Fruit fly (Drosophila melanogaster) whole organism: ENCODE measurements around the gene CG15254.
"Not testable (repeated sequence)": the region's sequence is repeated elsewhere in the genome, so short reads cannot be mapped to it uniquely, and the experiment has no call there.

Experiments used
- CG8478 ChIP-seq: fragments of >200 bp; optimal IDR thresholded peaks from 2 replicates; lab custom pipeline; 2018; ENCODE audit warnings: inconsistent platforms
- Dll ChIP-seq: fragments of >200 bp; optimal IDR thresholded peaks from 2 replicates; lab custom pipeline; 2017
- EcR ChIP-seq, 2 experiments: fragments of >200 bp; optimal IDR thresholded peaks; 2 replicates each; lab custom pipeline; 2017; ENCODE audit warnings: missing biosample characterization in 2 of 2, missing genetic modification characterization in 2 of 2, missing genetic modification reagents in 2 of 2
- pan ChIP-seq: fragments of >200 bp; optimal IDR thresholded peaks from 2 replicates; lab custom pipeline; 2017
- psq ChIP-seq: fragments of >200 bp; optimal IDR thresholded peaks from 2 replicates; lab custom pipeline; 2017
- usp ChIP-seq: fragments of >200 bp; optimal IDR thresholded peaks from 2 replicates; lab custom pipeline; 2017; ENCODE audit warnings: missing biosample characterization, missing genetic modification characterization, mixed read lengths

CG15254 gene

dm6 chr2L:15614728-15615127 lies at the start of gene CG15254:
CG15254 (minus strand) TSS chr2L:15614828.
- TF ChIP-seq Dll (lab: Kevin White, UChicago): no peak

- TF ChIP-seq CG8478 (lab: Kevin White, UChicago); Dll (lab: Kevin White, UChicago); EcR (GFP tag; optimal IDR thresholded peaks at IDR 0.05; lab: Kevin White, UChicago): not testable (repeated sequence)
These were observed 46.1 kb upstream of the CG15254 start, which contains the start of gene CG18477 for dm6 chr2L:15660741-15661140. CG18477 (plus strand) TSS chr2L:15661041.

- not testable (repeated sequence) for TF ChIP-seq EcR (GFP tag; optimal IDR thresholded peaks at IDR 0.05; lab: Kevin White, UChicago); psq (lab: Kevin White, UChicago); CG8478 (lab: Kevin White, UChicago)
These were observed 44.7 kb upstream of the CG15254 start, which contains the start of gene CG44141 for dm6 chr2L:15659374-15659773. CG44141 (minus strand) TSS chr2L:15659474.

- TF ChIP-seq pan (lab: Kevin White, UChicago) (no peak), usp (GFP tag; lab: Kevin White, UChicago) (no peak), EcR (GFP tag; optimal IDR thresholded peaks at IDR 0.05; lab: Kevin White, UChicago) (no peak), Dll (lab: Kevin White, UChicago) (no peak), CG8478 (lab: Kevin White, UChicago) (no peak), psq (lab: Kevin White, UChicago) (no peak)
These were observed 29.2 kb upstream of the CG15254 start for dm6 chr2L:15643791-15644190.

dm6 chr2L:15641668-15642067 lies 27.0 kb upstream of the CG15254 start:
- TF ChIP-seq CG8478 (lab: Kevin White, UChicago): no peak
- no peak for TF ChIP-seq pan (lab: Kevin White, UChicago)
- no peak for TF ChIP-seq psq (lab: Kevin White, UChicago)
- no peak for TF ChIP-seq EcR (GFP tag; optimal IDR thresholded peaks at IDR 0.05; lab: Kevin White, UChicago)
- TF ChIP-seq usp (GFP tag; lab: Kevin White, UChicago): no peak
- TF ChIP-seq Dll (lab: Kevin White, UChicago): no peak

- TF ChIP-seq pan (lab: Kevin White, UChicago) (no peak), usp (GFP tag; lab: Kevin White, UChicago) (no peak), EcR (GFP tag; optimal IDR thresholded peaks at IDR 0.05; lab: Kevin White, UChicago) (no peak), psq (lab: Kevin White, UChicago) (no peak), CG8478 (lab: Kevin White, UChicago) (no peak), Dll (lab: Kevin White, UChicago) (no peak)
These were observed 15.1 kb upstream of the CG15254 start, which contains the start of gene CG18480 for dm6 chr2L:15629596-15630168. CG18480 (plus strand) TSS chr2L:15630002.

- TF ChIP-seq usp (GFP tag; lab: Kevin White, UChicago) (no peak), pan (lab: Kevin White, UChicago) (no peak), EcR (GFP tag; optimal IDR thresholded peaks at IDR 0.05; lab: Kevin White, UChicago) (no peak), psq (lab: Kevin White, UChicago) (no peak), Dll (lab: Kevin White, UChicago) (no peak), CG8478 (lab: Kevin White, UChicago) (no peak)
These were observed 13.8 kb upstream of the CG15254 start, which contains the start of gene CG7631 for dm6 chr2L:15628378-15628777. CG7631 (plus strand) TSS chr2L:15628678.

- no peak for TF ChIP-seq EcR (GFP tag; optimal IDR thresholded peaks at IDR 0.05; lab: Kevin White, UChicago)
- TF ChIP-seq pan (lab: Kevin White, UChicago): no peak
- TF ChIP-seq CG8478 (lab: Kevin White, UChicago): no peak
- TF ChIP-seq Dll (lab: Kevin White, UChicago): no peak
- no peak for TF ChIP-seq usp (GFP tag; lab: Kevin White, UChicago)
- TF ChIP-seq psq (lab: Kevin White, UChicago): no peak
These were observed 8.8 kb upstream of the CG15254 start, which contains the start of gene Or35a for dm6 chr2L:15623458-15623857. Or35a (minus strand) TSS chr2L:15623558.

dm6 chr2L:15616697-15617096 lies 2.1 kb upstream of the CG15254 start, which contains the start of gene CG11865:
CG11865 (plus strand) TSS chr2L:15616997.
- TF ChIP-seq CG8478 (lab: Kevin White, UChicago): no peak
- TF ChIP-seq EcR (GFP tag; optimal IDR thresholded peaks at IDR 0.05; lab: Kevin White, UChicago): no peak
- no peak for TF ChIP-seq pan (lab: Kevin White, UChicago)
- no peak for TF ChIP-seq Dll (lab: Kevin White, UChicago)
- no peak for TF ChIP-seq usp (GFP tag; lab: Kevin White, UChicago)
- no peak for TF ChIP-seq psq (lab: Kevin White, UChicago)

dm6 chr2L:15616251-15616650 lies 1.6 kb upstream of the CG15254 start, which contains the start of gene CG15253:
CG15253 (minus strand) TSS chr2L:15616351.
- TF ChIP-seq Dll (lab: Kevin White, UChicago) (no peak), psq (lab: Kevin White, UChicago) (no peak), usp (GFP tag; lab: Kevin White, UChicago) (no peak), pan (lab: Kevin White, UChicago) (no peak), EcR (GFP tag; optimal IDR thresholded peaks at IDR 0.05; lab: Kevin White, UChicago) (no peak), CG8478 (lab: Kevin White, UChicago) (no peak)

- TF ChIP-seq usp (GFP tag; lab: Kevin White, UChicago) (no peak), EcR (GFP tag; optimal IDR thresholded peaks at IDR 0.05; lab: Kevin White, UChicago) (no peak), pan (lab: Kevin White, UChicago) (no peak), CG8478 (lab: Kevin White, UChicago) (no peak), psq (lab: Kevin White, UChicago) (no peak), Dll (lab: Kevin White, UChicago) (no peak)
These were observed 1.2 kb downstream of the CG15254 start, which contains the start of gene Semp1 for dm6 chr2L:15613285-15613912. Semp1 (minus strand) TSS chr2L:15613335.
